Fruit fly (Drosophila melanogaster): ENCODE measurements around the gene Galphaf.

Galphaf gene

DNA sequence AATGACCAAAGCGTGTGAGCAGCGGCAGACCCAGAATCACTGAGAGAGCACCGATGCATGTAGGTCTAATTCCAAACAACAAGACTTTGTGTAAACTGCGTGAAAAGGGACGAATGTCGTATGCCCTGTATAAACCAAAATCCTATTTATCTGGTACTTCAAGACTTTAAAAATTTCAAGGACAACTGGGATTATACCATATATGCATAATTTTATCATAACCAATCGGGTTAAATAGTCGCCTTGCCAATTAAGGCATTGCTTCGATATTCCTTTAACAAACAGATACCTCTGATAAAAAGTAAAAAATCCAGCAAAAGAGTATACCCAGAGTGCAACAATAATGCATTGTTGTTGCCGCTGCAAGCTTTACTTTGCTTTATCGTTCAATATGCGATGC lies 15.3 kb upstream of the Galphaf start:
- TF ChIP-seq rib (GFP tag; IDR thresholded peaks at IDR 0.05) (no peak), tx (GFP tag; optimal IDR thresholded peaks at IDR 0.05) (no peak), CG10366 (GFP tag; IDR thresholded peaks at IDR 0.05) (no peak), CG6689 (GFP tag; IDR thresholded peaks at IDR 0.05) (no peak)

DNA sequence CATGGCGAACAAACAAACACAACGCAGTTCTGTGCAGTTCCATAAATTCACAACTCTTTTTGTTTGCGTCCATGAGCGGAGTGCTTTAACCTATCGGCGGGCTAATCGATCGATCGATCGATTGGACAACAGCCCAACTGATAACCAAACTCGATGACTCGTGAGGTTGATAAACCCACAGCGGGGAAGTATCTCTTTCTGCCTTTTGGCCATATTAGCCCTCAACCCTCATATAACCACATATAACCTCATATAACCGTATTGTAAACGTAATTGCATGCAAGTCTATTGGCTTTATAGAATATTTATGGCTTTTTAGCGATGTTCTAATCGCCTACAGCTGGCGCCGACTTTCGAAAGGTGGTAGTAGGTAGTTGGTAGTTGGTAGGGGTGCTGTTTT lies 14.6 kb upstream of the Galphaf start:
- TF ChIP-seq grn (GFP tag; optimal IDR thresholded peaks at IDR 0.05) (peak; percentile 17), HLH3B (GFP tag; IDR thresholded peaks at IDR 0.05) (no peak), odd (GFP tag; optimal IDR thresholded peaks at IDR 0.05) (no peak), sug (tag; optimal IDR thresholded peaks at IDR 0.05) (peak; percentile 37), CG17912 (GFP tag; optimal IDR thresholded peaks at IDR 0.05) (no peak), CG30403 (GFP tag; optimal IDR thresholded peaks at IDR 0.05) (no peak)

DNA sequence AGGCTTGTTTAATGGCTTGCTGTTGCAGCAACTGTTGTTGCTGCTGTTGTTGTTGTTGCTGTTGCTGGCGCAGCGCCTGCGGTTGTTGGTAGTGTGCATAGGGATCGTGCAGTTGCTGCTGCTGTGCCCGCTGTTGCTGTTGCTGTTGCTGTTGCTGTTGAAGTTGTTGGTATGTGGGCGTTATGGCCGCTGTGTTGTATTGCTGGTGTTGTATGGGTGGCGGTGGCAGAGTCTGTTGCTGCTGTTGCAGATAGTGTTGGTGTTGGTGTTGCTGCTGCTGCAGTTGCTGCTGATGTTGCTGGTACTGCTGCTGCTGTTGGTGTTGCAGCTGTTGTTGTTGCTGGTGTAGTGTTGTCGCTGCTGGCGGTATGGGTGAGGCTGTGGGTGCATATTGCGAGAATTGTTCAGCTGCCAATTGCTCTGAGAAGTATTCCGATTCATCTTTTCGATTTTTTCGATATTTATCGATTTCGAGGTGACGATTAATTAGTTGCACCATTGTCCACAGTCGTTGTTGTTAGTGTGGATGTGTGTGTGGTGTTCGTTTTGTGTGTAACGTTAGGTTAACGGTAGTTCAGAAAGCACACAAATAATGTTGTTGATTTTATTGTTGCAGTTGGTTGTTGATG lies 11.9 kb upstream of the Galphaf start:
- TF ChIP-seq Neu2 (GFP tag; optimal IDR thresholded peaks at IDR 0.05; ENCODE audit: borderline replicate concordance) (peak; percentile 88), CG4360 (GFP tag; IDR thresholded peaks at IDR 0.05) (peak; percentile 32; the same call in 1 of the 2 replicates), danr (GFP tag; IDR thresholded peaks at IDR 0.05) (no peak), gfzf (GFP tag; optimal IDR thresholded peaks at IDR 0.05) (no peak), CG11504 (tag; optimal IDR thresholded peaks at IDR 0.05) (peak; percentile 58), Dfd (GFP tag; optimal IDR thresholded peaks at IDR 0.05) (peak in 1 of 2 experiments; percentile 79)

DNA sequence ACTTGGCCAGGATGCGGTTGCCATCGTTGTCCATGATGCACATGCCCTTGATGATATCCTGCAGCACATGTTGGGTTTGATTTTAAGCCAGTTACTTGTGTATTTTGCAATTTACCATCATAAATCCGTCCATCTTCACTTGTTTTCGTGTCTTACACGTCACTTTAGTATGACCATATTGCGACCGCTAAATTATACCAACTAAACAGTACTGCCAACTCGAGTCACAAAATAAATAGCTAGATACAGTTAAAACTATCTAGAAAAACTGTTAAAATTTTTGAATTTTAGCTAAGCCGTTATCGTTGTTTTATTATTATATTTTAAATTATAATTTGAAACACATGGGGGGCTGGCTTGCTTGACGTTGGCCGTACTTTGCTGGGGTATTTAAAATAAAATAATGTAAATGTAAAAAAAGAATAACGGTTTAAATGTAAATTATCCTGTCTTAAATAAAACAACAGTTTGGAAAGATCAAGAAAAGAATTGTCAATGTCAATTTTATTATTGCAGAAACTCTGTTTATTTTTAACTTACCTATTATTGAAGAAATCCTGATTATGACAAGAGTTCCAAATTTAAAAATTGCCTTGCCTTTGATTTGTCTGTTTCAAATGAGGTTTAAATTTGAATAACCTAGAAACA lies 5.8 kb upstream of the Galphaf start, which contains the start of the genes zetaCOP and CG13032:
zetaCOP (minus strand) TSS at position 189 of the 648 bp plus-strand sequence.
CG13032 (plus strand) TSS at position 598 of the 648 bp plus-strand sequence.
- TF ChIP-seq gro (GFP tag; optimal IDR thresholded peaks at IDR 0.05) (no peak), Hey (tag; optimal IDR thresholded peaks at IDR 0.05) (no peak), CG14710 (tag; optimal IDR thresholded peaks at IDR 0.05) (peak; percentile 45), CG13287 (GFP tag; IDR thresholded peaks at IDR 0.05; ENCODE audit: partially characterized antibody) (0 out of 2 replicates have a peak, but pooled peaks have one; percentile 19), CG3995 (GFP tag; optimal IDR thresholded peaks at IDR 0.05) (peak; percentile 34), Chrac-16 (GFP tag; optimal IDR thresholded peaks at IDR 0.05) (no peak), Eip74EF (GFP tag; optimal IDR thresholded peaks at IDR 0.05) (no peak), pfk (GFP tag; optimal IDR thresholded peaks at IDR 0.05) (no peak), cwo (GFP tag; optimal IDR thresholded peaks at IDR 0.05) (no peak), HmgD (GFP tag; optimal IDR thresholded peaks at IDR 0.05) (no peak), Hr39 (optimal IDR thresholded peaks at IDR 0.05) (no peak), CG32532 (GFP tag; IDR thresholded peaks at IDR 0.05) (no peak), CG4617 (GFP tag; optimal IDR thresholded peaks at IDR 0.05; ENCODE audit: borderline replicate concordance) (peak; percentile 30), ab (GFP tag; optimal IDR thresholded peaks at IDR 0.05) (no peak), trem (tag; optimal IDR thresholded peaks at IDR 0.05) (peak; percentile 99), CG14014 (GFP tag; IDR thresholded peaks at IDR 0.05) (no peak), Dip2 (GFP tag; IDR thresholded peaks at IDR 0.05) (no peak), CG11247 (GFP tag; IDR thresholded peaks at IDR 0.05) (no peak), C15 (GFP tag; IDR thresholded peaks at IDR 0.05) (no peak), stwl (tag; optimal IDR thresholded peaks at IDR 0.05) (peak; percentile 69), Oaz (GFP tag; IDR thresholded peaks at IDR 0.05) (no peak), BEAF-32 (GFP tag; optimal IDR thresholded peaks at IDR 0.05) (peak; percentile 27), en (GFP tag; optimal IDR thresholded peaks at IDR 0.05) (no peak), Lhr (GFP tag; optimal IDR thresholded peaks at IDR 0.05) (peak; percentile 37), CHES-1-like (GFP tag; optimal IDR thresholded peaks at IDR 0.05) (no peak), lbe (GFP tag; optimal IDR thresholded peaks at IDR 0.05) (peak; percentile 20), Ssrp (tag; optimal IDR thresholded peaks at IDR 0.05) (no peak), CG9797 (GFP tag; optimal IDR thresholded peaks at IDR 0.05) (peak; percentile 58), Elba2 (GFP tag; optimal IDR thresholded peaks at IDR 0.05) (peak; percentile 31), sr (GFP tag; IDR thresholded peaks at IDR 0.05) (no peak)

Data from whole organism, embryonic.